Fruit fly (Drosophila melanogaster) whole organism, embryonic: ENCODE data around the gene CG13001.
A peak's percentile ranks its signal among the peaks of the same experiment; 100 is the strongest.

Source experiments
- Blimp-1 ChIP-seq: fragments of 200-800 bp; sonication (Bioruptor generic); optimal IDR thresholded peaks from 3 replicates; lab custom pipeline; 2018; ENCODE audit warnings: missing biosample characterization, missing genetic modification characterization, mild to moderate bottlenecking, moderate library complexity, missing genetic modification reagents
- CG10147 ChIP-seq: fragments of 200-800 bp; sonication (Bioruptor generic); optimal IDR thresholded peaks from 2 replicates; lab custom pipeline; 2019; ENCODE audit warnings: missing biosample characterization, mild to moderate bottlenecking, missing genetic modification characterization, moderate library complexity
- CG10543 ChIP-seq: fragments of 200-800 bp; sonication (Bioruptor generic); optimal IDR thresholded peaks from 3 replicates; lab custom pipeline; 2017; ENCODE audit warnings: missing biosample characterization, mild to moderate bottlenecking, missing genetic modification characterization, moderate library complexity
- CG16813 ChIP-seq: fragments of 200-800 bp; sonication (Bioruptor generic); IDR thresholded peaks from 3 replicates; pipeline ENCODE4 v1.3.6; 2022; ENCODE audit warnings: missing biosample characterization, missing genetic modification characterization; ENCODE audit not compliant: partially characterized antibody
- CG17385 ChIP-seq: fragments of 200-800 bp; sonication (Bioruptor generic); optimal IDR thresholded peaks from 3 replicates; lab custom pipeline; 2018; ENCODE audit warnings: missing biosample characterization, mild to moderate bottlenecking, missing genetic modification characterization
- CG17802 ChIP-seq: fragments of 200-800 bp; sonication (Bioruptor generic); optimal IDR thresholded peaks from 2 replicates; lab custom pipeline; 2018; ENCODE audit warnings: missing biosample characterization, mild to moderate bottlenecking, missing genetic modification characterization, moderate library complexity
- CG1792 ChIP-seq: fragments of 200-800 bp; sonication (Bioruptor generic); optimal IDR thresholded peaks from 2 replicates; lab custom pipeline; 2016; ENCODE audit warnings: missing biosample characterization, missing genetic modification characterization
- CG2116 ChIP-seq: fragments of 200-800 bp; sonication (Bioruptor generic); optimal IDR thresholded peaks from 3 replicates; lab custom pipeline; 2018; ENCODE audit warnings: missing biosample characterization, mild to moderate bottlenecking, missing genetic modification characterization
- CG30020 ChIP-seq: fragments of 200-800 bp; optimal IDR thresholded peaks from 2 replicates; lab custom pipeline; 2019; ENCODE audit warnings: missing biosample characterization, mild to moderate bottlenecking, missing genetic modification characterization, moderate library complexity
- CG31388 ChIP-seq: fragments of 200-800 bp; sonication (Bioruptor generic); optimal IDR thresholded peaks from 2 replicates; lab custom pipeline; 2016; ENCODE audit warnings: missing biosample characterization, missing genetic modification characterization
- CG31441 ChIP-seq: fragments of 200-800 bp; sonication (Bioruptor generic); IDR thresholded peaks from 2 replicates; pipeline ENCODE4 v1.3.6; 2022; ENCODE audit warnings: missing biosample characterization, missing genetic modification characterization
- CG3995 ChIP-seq: fragments of 200-800 bp; sonication (Bioruptor generic); optimal IDR thresholded peaks from 3 replicates; lab custom pipeline; 2016; ENCODE audit warnings: missing biosample characterization, missing genetic modification characterization
- CG4404 ChIP-seq: fragments of 200-800 bp; sonication (Bioruptor generic); IDR thresholded peaks from 2 replicates; pipeline ENCODE4 v1.3.6; 2022; ENCODE audit warnings: missing biosample characterization, missing genetic modification characterization
- CG6791 ChIP-seq: fragments of 200-800 bp; sonication (Bioruptor generic); IDR thresholded peaks from 3 replicates; pipeline ENCODE4 v1.3.6; 2022; ENCODE audit warnings: missing biosample characterization, missing genetic modification characterization; ENCODE audit not compliant: partially characterized antibody
- CG6813 ChIP-seq: fragments of 200-800 bp; sonication (Bioruptor generic); optimal IDR thresholded peaks from 2 replicates; lab custom pipeline; 2017; ENCODE audit warnings: missing biosample characterization, missing genetic modification characterization, mild to moderate bottlenecking, moderate library complexity, missing genetic modification reagents
- CG7271 ChIP-seq: fragments of 200-800 bp; sonication (Bioruptor generic); optimal IDR thresholded peaks from 2 replicates; lab custom pipeline; 2018; ENCODE audit warnings: missing biosample characterization, mild to moderate bottlenecking, missing genetic modification characterization, moderate library complexity
- CG7357 ChIP-seq: fragments of 200-800 bp; sonication (Bioruptor generic); IDR thresholded peaks from 3 replicates; pipeline ENCODE4 v1.3.6; 2022; ENCODE audit warnings: missing biosample characterization, missing genetic modification characterization
- CG7372 ChIP-seq: fragments of 200-800 bp; sonication (Bioruptor generic); IDR thresholded peaks from 2 replicates; pipeline ENCODE4 v1.3.6; 2022; ENCODE audit warnings: missing biosample characterization, missing genetic modification characterization
- CG7745 ChIP-seq: fragments of 200-800 bp; sonication (Bioruptor generic); optimal IDR thresholded peaks from 2 replicates; lab custom pipeline; 2018; ENCODE audit warnings: missing biosample characterization, mild to moderate bottlenecking, missing genetic modification characterization, moderate library complexity
- CG8359 ChIP-seq: fragments of 200-800 bp; sonication (Bioruptor generic); optimal IDR thresholded peaks from 2 replicates; lab custom pipeline; 2017; ENCODE audit warnings: missing biosample characterization, mild to moderate bottlenecking, missing genetic modification characterization, borderline replicate concordance
- CG9215 ChIP-seq: fragments of 200-800 bp; sonication (Bioruptor generic); IDR thresholded peaks from 2 replicates; pipeline ENCODE4 v1.3.6; 2022; ENCODE audit warnings: missing biosample characterization, missing genetic modification characterization
- D19B ChIP-seq: fragments of 200-800 bp; sonication (Bioruptor generic); optimal IDR thresholded peaks from 2 replicates; lab custom pipeline; 2017; ENCODE audit warnings: missing biosample characterization, mild to moderate bottlenecking, missing genetic modification characterization
- Doc3 ChIP-seq: fragments of 200-800 bp; sonication (Bioruptor generic); IDR thresholded peaks from 3 replicates; pipeline ENCODE4 v1.3.6; 2022; ENCODE audit warnings: missing biosample characterization, missing genetic modification characterization; ENCODE audit not compliant: partially characterized antibody
- Fer1 ChIP-seq: fragments of 200-800 bp; sonication (Bioruptor generic); optimal IDR thresholded peaks from 2 replicates; lab custom pipeline; 2017; ENCODE audit warnings: missing biosample characterization, mild to moderate bottlenecking, missing genetic modification characterization
- HLH3B ChIP-seq: fragments of 200-800 bp; sonication (Bioruptor generic); IDR thresholded peaks from 2 replicates; pipeline ENCODE4 v1.3.6; 2022; ENCODE audit warnings: missing biosample characterization, missing genetic modification characterization
- Mes4 ChIP-seq: fragments of 200-800 bp; sonication (Bioruptor generic); optimal IDR thresholded peaks from 2 replicates; lab custom pipeline; 2016; ENCODE audit warnings: missing biosample characterization, missing genetic modification characterization
- Mrtf ChIP-seq: fragments of 200-800 bp; sonication (Bioruptor generic); IDR thresholded peaks from 3 replicates; pipeline ENCODE4 v1.3.6; 2022; ENCODE audit warnings: missing biosample characterization, missing genetic modification characterization
- Neu2 ChIP-seq: fragments of 200-800 bp; sonication (Bioruptor generic); optimal IDR thresholded peaks from 3 replicates; lab custom pipeline; 2016; ENCODE audit warnings: missing biosample characterization, missing genetic modification characterization, borderline replicate concordance
- Scr ChIP-seq: fragments of 200-800 bp; sonication (Bioruptor generic); IDR thresholded peaks from 2 replicates; pipeline ENCODE4 v1.3.6; 2022; ENCODE audit warnings: missing biosample characterization, missing genetic modification characterization; ENCODE audit not compliant: partially characterized antibody
- Sry-δ ChIP-seq: fragments of 200-800 bp; sonication (Bioruptor generic); optimal IDR thresholded peaks from 2 replicates; lab custom pipeline; 2016; ENCODE audit warnings: missing biosample characterization, missing genetic modification characterization
- Taf1 ChIP-seq: fragments of 200-800 bp; sonication (Bioruptor generic); IDR thresholded peaks from 2 replicates; pipeline ENCODE4 v1.3.6; 2022; ENCODE audit warnings: missing biosample characterization, missing genetic modification characterization
- Usf ChIP-seq: fragments of 200-800 bp; sonication (Bioruptor generic); optimal IDR thresholded peaks from 2 replicates; lab custom pipeline; 2017; ENCODE audit warnings: missing genotype, missing biosample characterization, missing genetic modification characterization
- br ChIP-seq: fragments of >200 bp; optimal IDR thresholded peaks from 2 replicates; lab custom pipeline; 2017
- cas ChIP-seq: fragments of 200-800 bp; sonication (Bioruptor generic); IDR thresholded peaks from 2 replicates; pipeline ENCODE4 v1.3.6; 2022; ENCODE audit warnings: missing biosample characterization, missing genetic modification characterization
- croc ChIP-seq: fragments of 200-800 bp; sonication (Bioruptor generic); conservative IDR thresholded peaks from 3 replicates; pipeline ENCODE4 v1.3.6; 2022; ENCODE audit warnings: missing biosample characterization, missing genetic modification characterization
- da ChIP-seq: fragments of 200-800 bp; sonication (Bioruptor generic); optimal IDR thresholded peaks from 2 replicates; lab custom pipeline; 2016; ENCODE audit warnings: missing biosample characterization, missing genetic modification characterization
- fd102C ChIP-seq: fragments of 200-800 bp; sonication (Bioruptor generic); optimal IDR thresholded peaks from 2 replicates; lab custom pipeline; 2018; ENCODE audit warnings: missing biosample characterization, mild to moderate bottlenecking, missing genetic modification characterization, moderate library complexity
- ftz-f1 ChIP-seq: fragments of 200-800 bp; sonication (Bioruptor generic); optimal IDR thresholded peaks from 2 replicates; lab custom pipeline; 2016; ENCODE audit warnings: missing biosample characterization, missing genetic modification characterization
- gsb-n ChIP-seq: fragments of 200-800 bp; sonication (Bioruptor generic); optimal IDR thresholded peaks from 3 replicates; lab custom pipeline; 2018; ENCODE audit warnings: missing biosample characterization, mild to moderate bottlenecking, missing genetic modification characterization
- mam ChIP-seq: fragments of 200-800 bp; sonication (Bioruptor generic); optimal IDR thresholded peaks from 3 replicates; lab custom pipeline; 2016; ENCODE audit warnings: missing biosample characterization, missing genetic modification characterization
- nerfin-1 ChIP-seq: fragments of 200-800 bp; sonication (Bioruptor generic); optimal IDR thresholded peaks from 3 replicates; lab custom pipeline; 2019; ENCODE audit warnings: missing biosample characterization, mild to moderate bottlenecking, missing genetic modification characterization, moderate library complexity
- nerfin-2 ChIP-seq: fragments of 200-800 bp; sonication (Bioruptor generic); IDR thresholded peaks from 2 replicates; pipeline ENCODE4 v1.3.6; 2022; ENCODE audit warnings: missing biosample characterization, missing genetic modification characterization; ENCODE audit not compliant: partially characterized antibody
- nmo ChIP-seq: fragments of 200-800 bp; sonication (Bioruptor generic); optimal IDR thresholded peaks from 2 replicates; lab custom pipeline; 2018; ENCODE audit warnings: missing biosample characterization, mild to moderate bottlenecking, missing genetic modification characterization, moderate library complexity
- row ChIP-seq: fragments of 200-800 bp; sonication (Bioruptor generic); IDR thresholded peaks from 3 replicates; pipeline ENCODE4 v1.3.6; 2022; ENCODE audit warnings: missing biosample characterization, missing genetic modification characterization
- sens-2 ChIP-seq: fragments of 200-800 bp; sonication (Bioruptor generic); IDR thresholded peaks from 2 replicates; pipeline ENCODE4 v1.3.6; 2022; ENCODE audit warnings: missing biosample characterization, missing genetic modification characterization
- sima ChIP-seq: fragments of 200-800 bp; sonication (Bioruptor generic); optimal IDR thresholded peaks from 2 replicates; lab custom pipeline; 2016; ENCODE audit warnings: missing biosample characterization, missing genetic modification characterization
- slou ChIP-seq: fragments of 200-800 bp; sonication (Bioruptor generic); optimal IDR thresholded peaks from 3 replicates; lab custom pipeline; 2016; ENCODE audit warnings: missing biosample characterization, missing genetic modification characterization
- stc ChIP-seq: fragments of 200-800 bp; sonication (Bioruptor generic); IDR thresholded peaks from 2 replicates; pipeline ENCODE4 v1.3.6; 2022; ENCODE audit warnings: missing biosample characterization, missing genetic modification characterization
- twi ChIP-seq: fragments of 200-800 bp; optimal IDR thresholded peaks from 2 replicates; lab custom pipeline; 2019; ENCODE audit warnings: missing biosample characterization, mild to moderate bottlenecking, missing genetic modification characterization, moderate library complexity
- tx ChIP-seq: fragments of 200-800 bp; sonication (Bioruptor generic); optimal IDR thresholded peaks from 2 replicates; lab custom pipeline; 2016; ENCODE audit warnings: missing biosample characterization, missing genetic modification characterization
- unc-4 ChIP-seq: fragments of 200-800 bp; sonication (Bioruptor generic); IDR thresholded peaks from 2 replicates; pipeline ENCODE4 v1.3.6; 2022; ENCODE audit warnings: missing biosample characterization, missing genetic modification characterization; ENCODE audit not compliant: partially characterized antibody

Gene CG13001

dm6 chrX:16944049-16944532 is 1.4 kb upstream of the CG13001 start (continued):
- TF ChIP-seq CG8359 (GFP tag; lab: Kevin White, UChicago) (no peak), CG1792 (GFP tag; lab: Kevin White, UChicago) (no peak), CG17385 (GFP tag; lab: Kevin White, UChicago) (peak; percentile 64), CG10543 (GFP tag; lab: Kevin White, UChicago) (peak; percentile 36), fd102C (no peak), nerfin-2 (no peak), CG31441 (GFP tag; lab: Robert Waterston, UW) (peak; percentile 78), nmo (peak; percentile 64), stc (GFP tag; lab: Robert Waterston, UW) (peak; percentile 49; the same call in 1 of the 2 replicates), sima (GFP tag; lab: Kevin White, UChicago) (no peak), CG4404 (no peak), Mes4 (GFP tag; lab: Kevin White, UChicago) (no peak), Usf (GFP tag; lab: Kevin White, UChicago) (peak; percentile 9), Neu2 (GFP tag; lab: Kevin White, UChicago) (no peak), Doc3 (GFP tag; lab: Robert Waterston, UW) (no peak), twi (peak; percentile 19), mam (GFP tag; lab: Kevin White, UChicago) (no peak), tx (GFP tag; lab: Kevin White, UChicago) (no peak), D19B (GFP tag; lab: Kevin White, UChicago) (peak; percentile 26), CG31388 (GFP tag; lab: Kevin White, UChicago) (no peak), CG9215 (GFP tag; lab: Robert Waterston, UW) (no peak), CG16813 (no peak), HLH3B (GFP tag; lab: Robert Waterston, UW) (0 out of 2 replicates have a peak, but pooled peaks have one; percentile 24), CG6813 (GFP tag; lab: Kevin White, UChicago) (peak; percentile 44), cas (no peak), Mrtf (no peak), sens-2 (GFP tag; lab: Robert Waterston, UW) (no peak), da (GFP tag; lab: Kevin White, UChicago) (no peak), Sry-δ (GFP tag; lab: Kevin White, UChicago) (no peak), row (GFP tag; lab: Robert Waterston, UW) (peak; percentile 72), CG17802 (tag; lab: Kevin White, UChicago) (no peak), Scr (GFP tag; lab: Robert Waterston, UW) (no peak), CG7745 (no peak), gsb-n (peak; percentile 24), ftz-f1 (GFP tag; lab: Kevin White, UChicago) (no peak), CG7372 (no peak), slou (GFP tag; lab: Kevin White, UChicago) (no peak), CG7271 (tag; lab: Kevin White, UChicago) (no peak), Fer1 (peak; percentile 82), unc-4 (GFP tag; lab: Robert Waterston, UW) (no peak), nerfin-1 (tag; lab: Kevin White, UChicago) (no peak), Blimp-1 (peak; percentile 44), CG6791 (no peak), CG10147 (GFP tag; lab: Kevin White, UChicago) (peak; percentile 33), croc (GFP tag; lab: Robert Waterston, UW) (no peak), CG30020 (tag; lab: Kevin White, UChicago) (no peak), CG3995 (GFP tag; lab: Kevin White, UChicago) (no peak), Taf1 (GFP tag; lab: Robert Waterston, UW) (no peak), CG7357 (GFP tag; lab: Robert Waterston, UW) (peak; percentile 40; the same call in 1 of the 3 replicates), CG2116 (GFP tag; lab: Kevin White, UChicago) (no peak), br (no peak)
